Worm (Caenorhabditis elegans) whole organism, young adult: ENCODE results near the gene maoc-1.

Source experiments
- C17E4.6 ChIP-seq: fragments of 200-800 bp; sonication (Bioruptor generic); IDR thresholded peaks from 2 replicates; pipeline ENCODE4 v1.3.6; 2022; ENCODE audit warnings: missing genetic modification reagents, missing genetic modification characterization, missing compliant biosample characterization
- F33H1.4 ChIP-seq: fragments of 200-800 bp; sonication (Bioruptor generic); IDR thresholded peaks from 2 replicates; pipeline ENCODE4 v1.3.6; 2022; ENCODE audit warnings: missing genetic modification reagents, missing genetic modification characterization, missing compliant biosample characterization
- F39B2.1 ChIP-seq: fragments of 200-800 bp; sonication (Bioruptor generic); IDR thresholded peaks from 2 replicates; pipeline ENCODE4 v1.3.6; 2022; ENCODE audit warnings: missing genetic modification reagents, missing genetic modification characterization, missing compliant biosample characterization
- K12H6.12 ChIP-seq: fragments of 200-800 bp; sonication (Bioruptor generic); optimal IDR thresholded peaks from 2 replicates; lab custom pipeline; 2018; ENCODE audit warnings: mild to moderate bottlenecking, missing genetic modification characterization, missing compliant biosample characterization
- Y67H2A.10 ChIP-seq: fragments of 200-800 bp; sonication (Bioruptor generic); conservative IDR thresholded peaks from 2 replicates; pipeline ENCODE4 v1.3.6; 2022; ENCODE audit warnings: missing genetic modification reagents, missing genetic modification characterization, missing compliant biosample characterization
- ZK185.1 ChIP-seq: sonication (generic microtip); optimal IDR thresholded peaks from 2 replicates; lab custom pipeline; 2016; ENCODE audit warnings: mild to moderate bottlenecking, missing genetic modification characterization, missing compliant biosample characterization; ENCODE audit not compliant: poor library complexity, severe bottlenecking
- aptf-3 ChIP-seq: fragments of 200-800 bp; sonication (Bioruptor generic); IDR thresholded peaks from 2 replicates; pipeline ENCODE4 v1.3.6; 2022; ENCODE audit warnings: missing genetic modification characterization, missing compliant biosample characterization
- athp-1 ChIP-seq: sonication (generic microtip); optimal IDR thresholded peaks from 2 replicates; lab custom pipeline; 2017; ENCODE audit warnings: mild to moderate bottlenecking, missing genetic modification characterization, missing compliant biosample characterization
- attf-6 ChIP-seq: fragments of 200-800 bp; sonication (Bioruptor generic); IDR thresholded peaks from 2 replicates; pipeline ENCODE4 v1.3.6; 2022; ENCODE audit warnings: missing genetic modification reagents, missing genetic modification characterization, missing compliant biosample characterization
- chd-7 ChIP-seq: sonication (generic microtip); optimal IDR thresholded peaks from 2 replicates; lab custom pipeline; 2016; ENCODE audit warnings: mild to moderate bottlenecking, missing genetic modification characterization, moderate library complexity, missing compliant biosample characterization
- dox-1 ChIP-seq: fragments of 200-800 bp; sonication (Bioruptor generic); IDR thresholded peaks from 2 replicates; pipeline ENCODE4 v1.3.6; 2022; ENCODE audit warnings: missing genetic modification reagents, missing genetic modification characterization, missing compliant biosample characterization
- dpff-1 ChIP-seq: sonication (generic microtip); optimal IDR thresholded peaks from 2 replicates; lab custom pipeline; 2017; ENCODE audit warnings: mild to moderate bottlenecking, missing genetic modification characterization, missing compliant biosample characterization
- egrh-3 ChIP-seq: fragments of 200-800 bp; sonication (Bioruptor generic); IDR thresholded peaks from 2 replicates; pipeline ENCODE4 v1.3.6; 2022; ENCODE audit warnings: missing genetic modification reagents, missing genetic modification characterization, missing compliant biosample characterization
- ekl-4 ChIP-seq: fragments of 200-800 bp; sonication (Bioruptor generic); IDR thresholded peaks from 2 replicates; pipeline ENCODE4 v1.3.6; 2022; ENCODE audit warnings: missing genetic modification reagents, missing genetic modification characterization, missing compliant biosample characterization
- ets-4 ChIP-seq: fragments of 200-800 bp; sonication (Bioruptor generic); optimal IDR thresholded peaks from 2 replicates; lab custom pipeline; 2018; ENCODE audit warnings: mild to moderate bottlenecking, missing genetic modification characterization, missing compliant biosample characterization
- fkh-3 ChIP-seq: sonication (generic microtip); optimal IDR thresholded peaks from 2 replicates; lab custom pipeline; 2016; ENCODE audit warnings: mild to moderate bottlenecking, missing genetic modification characterization, missing compliant biosample characterization
- gei-17 ChIP-seq: fragments of 200-800 bp; sonication (Bioruptor generic); optimal IDR thresholded peaks from 2 replicates; lab custom pipeline; 2018; ENCODE audit warnings: mild to moderate bottlenecking, missing genetic modification characterization, missing compliant biosample characterization
- him-1 ChIP-seq: sonication (generic microtip); optimal IDR thresholded peaks from 2 replicates; lab custom pipeline; 2016; ENCODE audit warnings: missing genotype, missing genetic modification reagents, missing genetic modification characterization, missing compliant biosample characterization
- hlh-12 ChIP-seq: sonication (generic microtip); optimal IDR thresholded peaks from 2 replicates; lab custom pipeline; 2016; ENCODE audit warnings: missing genetic modification characterization, missing compliant biosample characterization
- let-526 ChIP-seq: fragments of 200-800 bp; sonication (Bioruptor generic); IDR thresholded peaks from 2 replicates; pipeline ENCODE4 v1.3.6; 2022; ENCODE audit warnings: missing genetic modification reagents, missing genetic modification characterization, missing compliant biosample characterization
- let-607 ChIP-seq, 2 experiments: fragments of 200-800 bp in 1 of 2; sonication (Bioruptor generic) in 1 of 2; sonication (generic microtip) in 1 of 2; optimal IDR thresholded peaks; 2 replicates each; lab custom pipeline; 2016 to 2018; ENCODE audit warnings: mild to moderate bottlenecking in 2 of 2, missing compliant biosample characterization in 2 of 2, missing genetic modification characterization in 2 of 2, moderate library complexity in 2 of 2, missing genotype in 1 of 2
- lin-26 ChIP-seq: fragments of 200-800 bp; sonication (Bioruptor generic); IDR thresholded peaks from 2 replicates; pipeline ENCODE4 v1.3.6; 2022; ENCODE audit warnings: missing genetic modification reagents, missing genetic modification characterization, missing compliant biosample characterization
- nfyb-1 ChIP-seq: fragments of 200-800 bp; sonication (Bioruptor generic); IDR thresholded peaks from 2 replicates; pipeline ENCODE4 v1.3.6; 2022; ENCODE audit warnings: missing genetic modification reagents, missing genetic modification characterization, missing compliant biosample characterization
- nhr-120 ChIP-seq: fragments of 200-800 bp; sonication (Bioruptor generic); IDR thresholded peaks from 2 replicates; pipeline ENCODE4 v1.3.6; 2022; ENCODE audit warnings: missing genetic modification characterization, missing compliant biosample characterization
- nhr-27 ChIP-seq: fragments of 200-800 bp; sonication (Bioruptor generic); optimal IDR thresholded peaks from 2 replicates; lab custom pipeline; 2018; ENCODE audit warnings: mild to moderate bottlenecking, missing genetic modification characterization, moderate library complexity, missing compliant biosample characterization
- nhr-80 ChIP-seq: sonication (generic microtip); optimal IDR thresholded peaks from 2 replicates; lab custom pipeline; 2016; ENCODE audit warnings: missing genetic modification characterization, missing compliant biosample characterization
- pbrm-1 ChIP-seq: fragments of 200-800 bp; sonication (Bioruptor generic); IDR thresholded peaks from 2 replicates; pipeline ENCODE4 v1.3.6; 2022; ENCODE audit warnings: missing genetic modification reagents, missing genetic modification characterization, missing compliant biosample characterization
- rcor-1 ChIP-seq: fragments of 200-800 bp; sonication (Bioruptor generic); IDR thresholded peaks from 2 replicates; pipeline ENCODE4 v1.3.6; 2022; ENCODE audit warnings: missing genetic modification reagents, missing genetic modification characterization, missing compliant biosample characterization
- rec-8 ChIP-seq, 2 experiments: sonication (generic microtip); optimal IDR thresholded peaks; 2 replicates each; lab custom pipeline; 2016; ENCODE audit warnings: mild to moderate bottlenecking in 2 of 2, missing genetic modification characterization in 2 of 2, missing genetic modification reagents in 2 of 2, missing genotype in 2 of 2, missing biosample characterization in 1 of 2, missing compliant biosample characterization in 1 of 2, moderate library complexity in 1 of 2
- snpc-1.1 ChIP-seq: sonication (generic microtip); optimal IDR thresholded peaks from 2 replicates; lab custom pipeline; 2017; ENCODE audit warnings: missing genetic modification characterization, mild to moderate bottlenecking, missing compliant biosample characterization, antibody characterized with exemption, moderate library complexity, missing genotype, missing genetic modification reagents; ENCODE audit not compliant: insufficient read depth
- snpc-1.3 ChIP-seq: sonication (generic microtip); optimal IDR thresholded peaks from 2 replicates; lab custom pipeline; 2017; ENCODE audit warnings: missing genetic modification characterization, mild to moderate bottlenecking, missing compliant biosample characterization, antibody characterized with exemption, moderate library complexity, missing genotype, missing genetic modification reagents; ENCODE audit not compliant: insufficient read depth
- snpc-4 ChIP-seq, 5 experiments: fragments of 150-350 bp in 1 of 5; sonication (generic microtip) in 4 of 5; optimal IDR thresholded peaks; 2 replicates each; lab custom pipeline; 2014 to 2018; ENCODE audit warnings: missing genetic modification characterization in 5 of 5, missing biosample characterization in 3 of 5, antibody characterized with exemption in 2 of 5, mild to moderate bottlenecking in 2 of 5, missing compliant biosample characterization in 2 of 5, missing genotype in 2 of 5, moderate library complexity in 2 of 5, missing genetic modification reagents in 1 of 5
- sptf-2 ChIP-seq: fragments of 200-800 bp; sonication (Bioruptor generic); optimal IDR thresholded peaks from 2 replicates; lab custom pipeline; 2018; ENCODE audit warnings: mild to moderate bottlenecking, missing genetic modification characterization, missing compliant biosample characterization
- xnd-1 ChIP-seq: sonication (generic microtip); optimal IDR thresholded peaks from 2 replicates; lab custom pipeline; 2016; ENCODE audit warnings: missing genotype, missing genetic modification reagents, missing genetic modification characterization, missing compliant biosample characterization
- zfh-2 ChIP-seq: fragments of 200-800 bp; sonication (Bioruptor generic); conservative IDR thresholded peaks from 2 replicates; pipeline ENCODE4 v1.3.6; 2022; ENCODE audit warnings: missing genetic modification reagents, missing genetic modification characterization, missing compliant biosample characterization
- zim-3 ChIP-seq: sonication (generic microtip); optimal IDR thresholded peaks from 2 replicates; lab custom pipeline; 2017; ENCODE audit warnings: mild to moderate bottlenecking, missing genetic modification characterization, moderate library complexity, missing compliant biosample characterization
- ztf-22 ChIP-seq: fragments of 200-800 bp; sonication (Bioruptor generic); optimal IDR thresholded peaks from 2 replicates; lab custom pipeline; 2018; ENCODE audit warnings: mild to moderate bottlenecking, missing genetic modification characterization, moderate library complexity, missing compliant biosample characterization
- ztf-28 ChIP-seq: fragments of 200-800 bp; sonication (Bioruptor generic); IDR thresholded peaks from 2 replicates; pipeline ENCODE4 v1.3.6; 2022; ENCODE audit warnings: missing genetic modification reagents, missing genetic modification characterization, missing compliant biosample characterization
- ztf-3 ChIP-seq: fragments of 200-800 bp; sonication (Bioruptor generic); optimal IDR thresholded peaks from 2 replicates; lab custom pipeline; 2018; ENCODE audit warnings: mild to moderate bottlenecking, missing genetic modification characterization, missing compliant biosample characterization

The maoc-1 gene

ce11 chrII:7161512-7161911 is 34.6 kb upstream of the maoc-1 start, which contains the start of gene C27H5.12:
Gene C27H5.12, minus strand, starts transcription at chrII:7161612.
- no peak for TF ChIP-seq ztf-28 (GFP tag; lab: Robert Waterston, UW)
- no peak for TF ChIP-seq let-526 (GFP tag; lab: Robert Waterston, UW)
- TF ChIP-seq rec-8 (tag; optimal IDR thresholded peaks at IDR 0.05; lab: Kevin White, UChicago): no peak
- TF ChIP-seq ets-4 (GFP tag; lab: Kevin White, UChicago): no peak
- no peak for TF ChIP-seq C17E4.6 (GFP tag; lab: Robert Waterston, UW)
- no peak for TF ChIP-seq ztf-3 (GFP tag; lab: Kevin White, UChicago)
- TF ChIP-seq ZK185.1 (tag; lab: Kevin White, UChicago): no peak
- no peak for TF ChIP-seq nhr-120 (GFP tag; lab: Robert Waterston, UW)
- TF ChIP-seq zfh-2 (GFP tag; lab: Robert Waterston, UW): no peak
- TF ChIP-seq sptf-2 (GFP tag; lab: Kevin White, UChicago): no peak
- TF ChIP-seq him-1 (tag; lab: Kevin White, UChicago): no peak
- no peak for TF ChIP-seq fkh-3 (tag; lab: Kevin White, UChicago)
- TF ChIP-seq F39B2.1 (GFP tag; lab: Robert Waterston, UW): no peak
- no peak for TF ChIP-seq ekl-4 (GFP tag; lab: Robert Waterston, UW)
- TF ChIP-seq athp-1 (tag; lab: Kevin White, UChicago): no peak
- no peak for TF ChIP-seq aptf-3 (GFP tag; lab: Robert Waterston, UW)
- no peak for TF ChIP-seq snpc-1.1
- TF ChIP-seq pbrm-1 (GFP tag; lab: Robert Waterston, UW): no peak
- TF ChIP-seq snpc-4 (GFP tag; optimal IDR thresholded peaks at IDR 0.05; lab: Kevin White, UChicago): no peak
- no peak for TF ChIP-seq snpc-4 (tag; optimal IDR thresholded peaks at IDR 0.05; lab: Kevin White, UChicago)

- TF ChIP-seq ZK185.1 (tag; lab: Kevin White, UChicago): no peak
- TF ChIP-seq F33H1.4 (GFP tag; lab: Robert Waterston, UW): no peak
- TF ChIP-seq ztf-22 (GFP tag; lab: Kevin White, UChicago): no peak
- TF ChIP-seq hlh-12: no peak
- no peak for TF ChIP-seq dox-1
- TF ChIP-seq snpc-1.3 (tag; lab: Kevin White, UChicago): no peak
- TF ChIP-seq xnd-1 (tag; lab: Kevin White, UChicago): no peak
- no peak for TF ChIP-seq egrh-3 (GFP tag; lab: Robert Waterston, UW)
- no peak for TF ChIP-seq zim-3 (tag; lab: Kevin White, UChicago)
- TF ChIP-seq aptf-3 (GFP tag; lab: Robert Waterston, UW): no peak
- no peak for TF ChIP-seq attf-6 (GFP tag; lab: Robert Waterston, UW)
- no peak for TF ChIP-seq K12H6.12 (tag; lab: Kevin White, UChicago)
- TF ChIP-seq rcor-1 (GFP tag; lab: Robert Waterston, UW): no peak
These were observed 30.3 kb upstream of the maoc-1 start, which contains the start of gene mfsd-13.2 for ce11 chrII:7165749-7166148. Gene mfsd-13.2, minus strand, starts transcription at chrII:7165849.

ce11 chrII:7166768-7167167 is 29.3 kb upstream of the maoc-1 start:
- TF ChIP-seq ztf-22 (GFP tag; lab: Kevin White, UChicago) (no peak), athp-1 (tag; lab: Kevin White, UChicago) (no peak), lin-26 (GFP tag; lab: Robert Waterston, UW) (no peak), nhr-80 (tag; lab: Kevin White, UChicago) (peak; percentile 76), nhr-27 (tag; lab: Kevin White, UChicago) (no peak), K12H6.12 (tag; lab: Kevin White, UChicago) (no peak), nfyb-1 (no peak), snpc-1.1 (no peak), let-607 (tag; optimal IDR thresholded peaks at IDR 0.05; lab: Kevin White, UChicago) (peak in 1 of 2 experiments; percentile 3), ztf-28 (GFP tag; lab: Robert Waterston, UW) (no peak), egrh-3 (GFP tag; lab: Robert Waterston, UW) (no peak), dpff-1 (tag; lab: Kevin White, UChicago) (no peak), chd-7 (tag; lab: Kevin White, UChicago) (no peak), dox-1 (no peak), gei-17 (no peak), Y67H2A.10 (no peak)
